Fruit fly (Drosophila melanogaster) whole organism, embryonic: ENCODE results near the gene CG42592.
A peak's percentile ranks its signal among the peaks of the same experiment; 100 is the strongest.

ENCODE experiments used
- Ada2b ChIP-seq: fragments of 200-800 bp; sonication (Bioruptor generic); IDR thresholded peaks from 2 replicates; pipeline ENCODE4 v1.3.6; 2022; ENCODE audit warnings: missing biosample characterization, missing genetic modification characterization
- B-H1 ChIP-seq: fragments of 200-800 bp; sonication (Bioruptor generic); IDR thresholded peaks from 3 replicates; pipeline ENCODE4 v1.3.6; 2022; ENCODE audit warnings: missing biosample characterization, missing genetic modification characterization
- BEAF-32 ChIP-seq: fragments of 200-800 bp; sonication (Bioruptor generic); optimal IDR thresholded peaks from 3 replicates; lab custom pipeline; 2017; ENCODE audit warnings: missing biosample characterization, missing genetic modification characterization, mild to moderate bottlenecking, moderate library complexity, missing genetic modification reagents
- Bdp1 ChIP-seq: fragments of 200-800 bp; sonication (Bioruptor generic); optimal IDR thresholded peaks from 3 replicates; lab custom pipeline; 2016; ENCODE audit warnings: missing biosample characterization, missing genetic modification characterization
- Bgb ChIP-seq: fragments of 200-800 bp; sonication (Bioruptor generic); IDR thresholded peaks from 2 replicates; pipeline ENCODE4 v1.3.6; 2022; ENCODE audit warnings: missing biosample characterization, missing genetic modification characterization; ENCODE audit not compliant: partially characterized antibody
- CG14710 ChIP-seq: fragments of 200-800 bp; sonication (Bioruptor generic); optimal IDR thresholded peaks from 3 replicates; lab custom pipeline; 2019; ENCODE audit warnings: missing biosample characterization, mild to moderate bottlenecking, missing genetic modification characterization, moderate library complexity
- CG16815 ChIP-seq: fragments of 200-800 bp; sonication (Bioruptor generic); optimal IDR thresholded peaks from 3 replicates; lab custom pipeline; 2017; ENCODE audit warnings: missing biosample characterization, mild to moderate bottlenecking, missing genetic modification characterization
- CG3163 ChIP-seq: fragments of 200-800 bp; sonication (Bioruptor generic); optimal IDR thresholded peaks from 3 replicates; lab custom pipeline; 2016; ENCODE audit warnings: missing biosample characterization, missing genetic modification characterization
- CG4617 ChIP-seq: fragments of 200-800 bp; sonication (Bioruptor generic); optimal IDR thresholded peaks from 3 replicates; lab custom pipeline; 2016; ENCODE audit warnings: missing biosample characterization, missing genetic modification characterization, borderline replicate concordance
- CG5245 ChIP-seq: fragments of 200-800 bp; sonication (Bioruptor generic); optimal IDR thresholded peaks from 3 replicates; lab custom pipeline; 2016; ENCODE audit warnings: missing biosample characterization, missing genetic modification characterization
- CG6791 ChIP-seq: fragments of 200-800 bp; sonication (Bioruptor generic); IDR thresholded peaks from 3 replicates; pipeline ENCODE4 v1.3.6; 2022; ENCODE audit warnings: missing biosample characterization, missing genetic modification characterization; ENCODE audit not compliant: partially characterized antibody
- CG7372 ChIP-seq: fragments of 200-800 bp; sonication (Bioruptor generic); IDR thresholded peaks from 2 replicates; pipeline ENCODE4 v1.3.6; 2022; ENCODE audit warnings: missing biosample characterization, missing genetic modification characterization
- CG8359 ChIP-seq: fragments of 200-800 bp; sonication (Bioruptor generic); optimal IDR thresholded peaks from 2 replicates; lab custom pipeline; 2017; ENCODE audit warnings: missing biosample characterization, mild to moderate bottlenecking, missing genetic modification characterization, borderline replicate concordance
- CG8944 ChIP-seq: fragments of 200-800 bp; sonication (Bioruptor generic); optimal IDR thresholded peaks from 3 replicates; lab custom pipeline; 2016; ENCODE audit warnings: missing biosample characterization, missing genetic modification characterization
- CG9932 ChIP-seq: fragments of 200-800 bp; sonication (Bioruptor generic); IDR thresholded peaks from 2 replicates; pipeline ENCODE4 v1.3.6; 2022; ENCODE audit warnings: missing biosample characterization, missing genetic modification characterization
- Dbx ChIP-seq: fragments of 200-800 bp; sonication (Bioruptor generic); IDR thresholded peaks from 3 replicates; pipeline ENCODE4 v1.3.6; 2022; ENCODE audit warnings: missing biosample characterization, missing genetic modification characterization
- E2f2 ChIP-seq: fragments of 200-800 bp; sonication (Bioruptor generic); IDR thresholded peaks from 2 replicates; pipeline ENCODE4 v1.3.6; 2022; ENCODE audit warnings: missing biosample characterization, missing genetic modification characterization
- Elba2 ChIP-seq: fragments of 200-800 bp; sonication (Bioruptor generic); optimal IDR thresholded peaks from 3 replicates; lab custom pipeline; 2016; ENCODE audit warnings: missing biosample characterization, missing genetic modification characterization
- H2.0 ChIP-seq: fragments of 200-800 bp; sonication (Bioruptor generic); IDR thresholded peaks from 2 replicates; pipeline ENCODE4 v1.3.6; 2022; ENCODE audit warnings: missing biosample characterization, missing genetic modification characterization
- HmgZ ChIP-seq: fragments of 200-800 bp; sonication (Bioruptor generic); optimal IDR thresholded peaks from 2 replicates; lab custom pipeline; 2018; ENCODE audit warnings: missing biosample characterization, mild to moderate bottlenecking, missing genetic modification characterization
- Hmr ChIP-seq: fragments of 200-800 bp; sonication (Bioruptor generic); optimal IDR thresholded peaks from 3 replicates; lab custom pipeline; 2017; ENCODE audit warnings: mild to moderate bottlenecking, missing biosample characterization, missing genetic modification reagents, missing genetic modification characterization
- Hr39 ChIP-seq: fragments of >200 bp; optimal IDR thresholded peaks from 2 replicates; lab custom pipeline; 2017
- MESR4 ChIP-seq: fragments of 200-800 bp; sonication (Bioruptor generic); optimal IDR thresholded peaks from 2 replicates; lab custom pipeline; 2018; ENCODE audit warnings: missing biosample characterization, mild to moderate bottlenecking, missing genetic modification characterization, moderate library complexity
- Med ChIP-seq: fragments of 200-800 bp; sonication (Bioruptor generic); peaks from one replicate; lab custom pipeline; 2016; ENCODE audit warnings: missing biosample characterization, missing genetic modification characterization, mild to moderate bottlenecking, inconsistent platforms, moderate library complexity
- Oaz ChIP-seq: fragments of 200-800 bp; sonication (Bioruptor generic); IDR thresholded peaks from 2 replicates; pipeline ENCODE4 v1.3.6; 2022; ENCODE audit warnings: missing biosample characterization, missing genetic modification characterization
- TFAM ChIP-seq: fragments of 200-800 bp; sonication (Bioruptor generic); optimal IDR thresholded peaks from 2 replicates; lab custom pipeline; 2017; ENCODE audit warnings: missing biosample characterization, missing genetic modification characterization, inconsistent platforms
- crol ChIP-seq: fragments of 200-800 bp; sonication (Bioruptor generic); IDR thresholded peaks from 2 replicates; pipeline ENCODE4 v1.3.6; 2022; ENCODE audit warnings: missing biosample characterization, missing genetic modification characterization
- eyg ChIP-seq: fragments of 200-800 bp; sonication (Bioruptor generic); optimal IDR thresholded peaks from 3 replicates; lab custom pipeline; 2016; ENCODE audit warnings: missing biosample characterization, missing genetic modification characterization
- fru ChIP-seq: fragments of >200 bp; optimal IDR thresholded peaks from 2 replicates; lab custom pipeline; 2017
- gro ChIP-seq: fragments of 200-800 bp; sonication (Bioruptor generic); optimal IDR thresholded peaks from 2 replicates; lab custom pipeline; 2016; ENCODE audit warnings: missing biosample characterization, missing genetic modification characterization
- hth ChIP-seq: fragments of >200 bp; optimal IDR thresholded peaks from 2 replicates; lab custom pipeline; 2017; ENCODE audit warnings: inconsistent platforms
- jumu ChIP-seq: fragments of 200-800 bp; sonication (Bioruptor generic); optimal IDR thresholded peaks from 3 replicates; lab custom pipeline; 2016; ENCODE audit warnings: missing biosample characterization, missing genetic modification characterization
- kay ChIP-seq: fragments of 200-800 bp; sonication (Bioruptor generic); optimal IDR thresholded peaks from 2 replicates; lab custom pipeline; 2016; ENCODE audit warnings: missing biosample characterization, missing genetic modification characterization
- knrl ChIP-seq: fragments of 200-800 bp; sonication (Bioruptor generic); IDR thresholded peaks from 3 replicates; pipeline ENCODE4 v1.3.6; 2022; ENCODE audit warnings: missing biosample characterization, missing genetic modification characterization; ENCODE audit not compliant: partially characterized antibody
- pan ChIP-seq, 4 experiments: fragments of >200 bp in 3 of 4; fragments of 200-800 bp in 1 of 4; sonication (Bioruptor generic) in 1 of 4; optimal IDR thresholded peaks in 3 of 4; IDR thresholded peaks in 1 of 4; 2 replicates each; pipeline versions ENCODE4 v1.3.6 to Lab custom; 2017 to 2022; ENCODE audit warnings: missing biosample characterization in 2 of 4, missing genetic modification characterization in 2 of 4, mixed read lengths in 1 of 4
- phol ChIP-seq: fragments of 200-800 bp; sonication (Bioruptor generic); optimal IDR thresholded peaks from 3 replicates; lab custom pipeline; 2018; ENCODE audit warnings: missing biosample characterization, mild to moderate bottlenecking, missing genetic modification characterization, moderate library complexity
- pum ChIP-seq: fragments of 200-800 bp; sonication (Bioruptor generic); optimal IDR thresholded peaks from 2 replicates; lab custom pipeline; 2016; ENCODE audit warnings: missing biosample characterization, missing genetic modification characterization
- slp2 ChIP-seq: fragments of 200-800 bp; sonication (Bioruptor generic); optimal IDR thresholded peaks from 2 replicates; lab custom pipeline; 2016; ENCODE audit warnings: missing biosample characterization, missing genetic modification characterization
- sna ChIP-seq: fragments of 200-800 bp; sonication (Bioruptor generic); IDR thresholded peaks from 2 replicates; pipeline ENCODE4 v1.3.6; 2022; ENCODE audit warnings: missing biosample characterization, missing genetic modification characterization; ENCODE audit not compliant: partially characterized antibody
- tup ChIP-seq: fragments of 200-800 bp; sonication (Bioruptor generic); optimal IDR thresholded peaks from 2 replicates; lab custom pipeline; 2016; ENCODE audit warnings: missing biosample characterization, mild to moderate bottlenecking, missing genetic modification characterization, moderate library complexity
- wek ChIP-seq: fragments of 200-800 bp; sonication (Bioruptor generic); optimal IDR thresholded peaks from 3 replicates; lab custom pipeline; 2018; ENCODE audit warnings: missing biosample characterization, mild to moderate bottlenecking, missing genetic modification characterization, moderate library complexity
- zen ChIP-seq: fragments of 200-800 bp; sonication (Bioruptor generic); optimal IDR thresholded peaks from 3 replicates; lab custom pipeline; 2018; ENCODE audit warnings: missing biosample characterization, mild to moderate bottlenecking, missing genetic modification characterization, moderate library complexity

CG42592 gene

dm6 chr3R:29802753-29803313, 33.3 kb downstream of the CG42592 start, which contains the start of the genes Etfb and CG7789 (continued):
- peak; percentile 71 for TF ChIP-seq phol (tag; lab: Kevin White, UChicago)
- peak; percentile 59 for TF ChIP-seq CG16815 (GFP tag; lab: Kevin White, UChicago)
- TF ChIP-seq HmgZ (tag; lab: Kevin White, UChicago), result peak; percentile 92
- peak; percentile 74 for TF ChIP-seq eyg (GFP tag; lab: Kevin White, UChicago)
- peak; percentile 78 for TF ChIP-seq jumu (GFP tag; lab: Kevin White, UChicago)
- TF ChIP-seq CG5245 (GFP tag; lab: Kevin White, UChicago), result peak; percentile 11
- TF ChIP-seq Oaz (GFP tag; lab: Robert Waterston, UW), result peak; percentile 62
- no peak; the same call in 2 of the 3 replicates for TF ChIP-seq CG6791 (GFP tag; lab: Robert Waterston, UW)
- TF ChIP-seq pan (optimal IDR thresholded peaks at IDR 0.05; lab: Kevin White, UChicago), result no peak
- peak in 1 of 2 experiments; percentile 84 for TF ChIP-seq pan (GFP tag; optimal IDR thresholded peaks at IDR 0.05 in 1 of 2, IDR thresholded peaks at IDR 0.05 in 1 of 2)
- TF ChIP-seq Ada2b, result peak; percentile 73
- TF ChIP-seq Bgb (GFP tag; lab: Robert Waterston, UW), result peak; percentile 86
- peak; percentile 97 for TF ChIP-seq Med (GFP tag; lab: Kevin White, UChicago)
- TF ChIP-seq BEAF-32 (GFP tag; lab: Kevin White, UChicago), result peak; percentile 92
- TF ChIP-seq CG8944 (GFP tag; lab: Kevin White, UChicago), result peak; percentile 39
- no peak for TF ChIP-seq fru (lab: Kevin White, UChicago)
- TF ChIP-seq knrl (GFP tag; lab: Robert Waterston, UW), result peak; percentile 85
- TF ChIP-seq H2.0, result peak; percentile 71
- peak; percentile 57 for TF ChIP-seq pum (GFP tag; lab: Kevin White, UChicago)
- no peak for TF ChIP-seq Elba2
- TF ChIP-seq CG8359 (GFP tag; lab: Kevin White, UChicago), result no peak
- TF ChIP-seq tup (GFP tag; lab: Kevin White, UChicago), result peak; percentile 6
- TF ChIP-seq CG4617 (GFP tag; lab: Kevin White, UChicago), result peak; percentile 91
- peak; percentile 40; the same call in 2 of the 3 replicates for TF ChIP-seq B-H1 (GFP tag; lab: Robert Waterston, UW)
- TF ChIP-seq Hr39 (lab: Kevin White, UChicago), result no peak
- TF ChIP-seq Hmr (GFP tag; lab: Kevin White, UChicago), result no peak
- TF ChIP-seq CG7372 (GFP tag; lab: Robert Waterston, UW), result peak; percentile 81
- TF ChIP-seq crol (GFP tag; lab: Robert Waterston, UW), result peak; percentile 98
- TF ChIP-seq TFAM (GFP tag; lab: Kevin White, UChicago), result no peak
- TF ChIP-seq gro (GFP tag; lab: Kevin White, UChicago), result peak; percentile 83
- peak; percentile 85 for TF ChIP-seq CG9932 (GFP tag; lab: Robert Waterston, UW)
- TF ChIP-seq Bdp1 (GFP tag; lab: Kevin White, UChicago), result peak; percentile 55
- no peak for TF ChIP-seq zen (tag; lab: Kevin White, UChicago)
- no peak for TF ChIP-seq hth (lab: Kevin White, UChicago)
- peak; percentile 5 for TF ChIP-seq wek (GFP tag; lab: Kevin White, UChicago)

dm6 chr3R:29799681-29800028, 36.4 kb downstream of the CG42592 start:
- TF ChIP-seq CG4617 (GFP tag; lab: Kevin White, UChicago), result peak; percentile 56
- TF ChIP-seq MESR4 (GFP tag; lab: Kevin White, UChicago), result peak; percentile 67
- TF ChIP-seq kay (GFP tag; lab: Kevin White, UChicago), result peak; percentile 13
- TF ChIP-seq CG14710 (tag; lab: Kevin White, UChicago), result peak; percentile 20
- peak; percentile 17 for TF ChIP-seq Med (GFP tag; lab: Kevin White, UChicago)
- TF ChIP-seq Dbx, result 0 out of 3 replicates have a peak, but pooled peaks have one; percentile 4
- TF ChIP-seq E2f2 (GFP tag; lab: Robert Waterston, UW), result 0 out of 2 replicates have a peak, but pooled peaks have one; percentile 5
- no peak for TF ChIP-seq sna
- no peak for TF ChIP-seq CG6791 (GFP tag; lab: Robert Waterston, UW)
- TF ChIP-seq CG3163 (GFP tag; lab: Kevin White, UChicago), result no peak
- TF ChIP-seq slp2 (GFP tag; lab: Kevin White, UChicago), result no peak
